Fruit fly (Drosophila melanogaster) whole organism: ENCODE data around the gene Miga.

Source experiments
- CG8478 ChIP-seq: fragments of >200 bp; optimal IDR thresholded peaks from 2 replicates; lab custom pipeline; 2018; ENCODE audit warnings: inconsistent platforms
- EcR ChIP-seq, 2 experiments: fragments of >200 bp; optimal IDR thresholded peaks; 2 replicates each; lab custom pipeline; 2017; ENCODE audit warnings: missing biosample characterization in 2 of 2, missing genetic modification characterization in 2 of 2, missing genetic modification reagents in 2 of 2
- psq ChIP-seq: fragments of >200 bp; optimal IDR thresholded peaks from 2 replicates; lab custom pipeline; 2017
- usp ChIP-seq: fragments of >200 bp; optimal IDR thresholded peaks from 2 replicates; lab custom pipeline; 2017; ENCODE audit warnings: missing biosample characterization, missing genetic modification characterization, mixed read lengths

- TF ChIP-seq usp (GFP tag; lab: Kevin White, UChicago) (no peak), EcR (GFP tag; optimal IDR thresholded peaks at IDR 0.05; lab: Kevin White, UChicago) (no peak), CG8478 (lab: Kevin White, UChicago) (no peak), psq (no peak)
Measured at dm6 chrX:8399019-8399623, 38.5 kb downstream of the Miga start.
